Worm (Caenorhabditis elegans) whole organism, young adult: ENCODE measurements around the gene F31F4.1.

Experiments used
- B0261.1 ChIP-seq: sonication (generic microtip); optimal IDR thresholded peaks from 2 replicates; lab custom pipeline; 2016; ENCODE audit warnings: mild to moderate bottlenecking, missing genetic modification characterization, moderate library complexity, missing compliant biosample characterization
- C17E4.6 ChIP-seq: fragments of 200-800 bp; sonication (Bioruptor generic); IDR thresholded peaks from 2 replicates; pipeline ENCODE4 v1.3.6; 2022; ENCODE audit warnings: missing genetic modification reagents, missing genetic modification characterization, missing compliant biosample characterization
- F22D6.2 ChIP-seq: sonication (generic microtip); optimal IDR thresholded peaks from 2 replicates; lab custom pipeline; 2016; ENCODE audit warnings: mild to moderate bottlenecking, missing genetic modification characterization, missing compliant biosample characterization
- F23B12.7 ChIP-seq: sonication (generic microtip); optimal IDR thresholded peaks from 2 replicates; lab custom pipeline; 2017; ENCODE audit warnings: missing genetic modification characterization, mild to moderate bottlenecking, missing compliant biosample characterization, antibody characterized with exemption, moderate library complexity; ENCODE audit not compliant: insufficient read depth
- F33H1.4 ChIP-seq: fragments of 200-800 bp; sonication (Bioruptor generic); IDR thresholded peaks from 2 replicates; pipeline ENCODE4 v1.3.6; 2022; ENCODE audit warnings: missing genetic modification reagents, missing genetic modification characterization, missing compliant biosample characterization
- F37B4.10 ChIP-seq: fragments of 200-800 bp; sonication (Bioruptor generic); IDR thresholded peaks from 2 replicates; pipeline ENCODE4 v1.3.6; 2022; ENCODE audit warnings: missing genetic modification characterization, missing compliant biosample characterization
- F49E8.2 ChIP-seq: sonication (generic microtip); optimal IDR thresholded peaks from 3 replicates; lab custom pipeline; 2017; ENCODE audit warnings: missing genetic modification characterization, mild to moderate bottlenecking, missing compliant biosample characterization, antibody characterized with exemption, moderate library complexity; ENCODE audit not compliant: insufficient read depth
- K12H6.12 ChIP-seq: fragments of 200-800 bp; sonication (Bioruptor generic); optimal IDR thresholded peaks from 2 replicates; lab custom pipeline; 2018; ENCODE audit warnings: mild to moderate bottlenecking, missing genetic modification characterization, missing compliant biosample characterization
- Y53G8AR.9 ChIP-seq: fragments of 200-800 bp; sonication (Bioruptor generic); conservative IDR thresholded peaks from 2 replicates; pipeline ENCODE4 v1.3.6; 2022; ENCODE audit warnings: missing genetic modification reagents, missing genetic modification characterization, missing compliant biosample characterization
- Y67H2A.10 ChIP-seq: fragments of 200-800 bp; sonication (Bioruptor generic); conservative IDR thresholded peaks from 2 replicates; pipeline ENCODE4 v1.3.6; 2022; ENCODE audit warnings: missing genetic modification reagents, missing genetic modification characterization, missing compliant biosample characterization
- Y95B8A.8 ChIP-seq: fragments of 200-800 bp; sonication (Bioruptor generic); IDR thresholded peaks from 2 replicates; pipeline ENCODE4 v1.3.6; 2022; ENCODE audit warnings: missing genetic modification reagents, missing genetic modification characterization, missing compliant biosample characterization
- akir-1 ChIP-seq: fragments of 200-800 bp; sonication (Bioruptor generic); optimal IDR thresholded peaks from 2 replicates; lab custom pipeline; 2018; ENCODE audit warnings: mild to moderate bottlenecking, missing genetic modification characterization, moderate library complexity, missing compliant biosample characterization
- athp-1 ChIP-seq: sonication (generic microtip); optimal IDR thresholded peaks from 2 replicates; lab custom pipeline; 2017; ENCODE audit warnings: mild to moderate bottlenecking, missing genetic modification characterization, missing compliant biosample characterization
- attf-3 ChIP-seq: fragments of 200-800 bp; sonication (Bioruptor generic); conservative IDR thresholded peaks from 2 replicates; pipeline ENCODE4 v1.3.6; 2022; ENCODE audit warnings: missing genetic modification reagents, missing genetic modification characterization, missing compliant biosample characterization
- attf-5 ChIP-seq: fragments of 200-800 bp; sonication (Bioruptor generic); optimal IDR thresholded peaks from 2 replicates; lab custom pipeline; 2018; ENCODE audit warnings: mild to moderate bottlenecking, missing genetic modification characterization, missing compliant biosample characterization
- bed-2 ChIP-seq: fragments of 200-800 bp; sonication (Bioruptor generic); IDR thresholded peaks from 2 replicates; pipeline ENCODE4 v1.3.6; 2022; ENCODE audit warnings: missing genetic modification reagents, missing genetic modification characterization, missing compliant biosample characterization
- ccch-3 ChIP-seq: fragments of 200-800 bp; sonication (Bioruptor generic); optimal IDR thresholded peaks from 2 replicates; lab custom pipeline; 2018; ENCODE audit warnings: mild to moderate bottlenecking, missing genetic modification characterization, missing compliant biosample characterization
- cebp-1 ChIP-seq, 2 experiments: fragments of 200-800 bp in 1 of 2; sonication (Bioruptor generic) in 1 of 2; sonication (generic microtip) in 1 of 2; IDR thresholded peaks in 1 of 2; optimal IDR thresholded peaks in 1 of 2; 2 replicates each; pipeline versions ENCODE4 v1.3.6 to Lab custom; 2017 to 2022; ENCODE audit warnings: missing compliant biosample characterization in 2 of 2, missing genetic modification characterization in 2 of 2, mild to moderate bottlenecking in 1 of 2, missing genetic modification reagents in 1 of 2, moderate library complexity in 1 of 2
- ceh-100 ChIP-seq: fragments of 200-800 bp; sonication (Bioruptor generic); IDR thresholded peaks from 2 replicates; pipeline ENCODE4 v1.3.6; 2022; ENCODE audit warnings: missing genetic modification reagents, missing genetic modification characterization, missing compliant biosample characterization
- ceh-27 ChIP-seq: fragments of 200-800 bp; sonication (Bioruptor generic); optimal IDR thresholded peaks from 2 replicates; lab custom pipeline; 2018; ENCODE audit warnings: mild to moderate bottlenecking, missing genetic modification characterization, moderate library complexity, missing compliant biosample characterization
- ceh-40 ChIP-seq: fragments of 200-800 bp; sonication (Bioruptor generic); IDR thresholded peaks from 2 replicates; pipeline ENCODE4 v1.3.6; 2022; ENCODE audit warnings: missing genetic modification characterization, missing compliant biosample characterization
- ceh-58 ChIP-seq: fragments of 200-800 bp; sonication (Bioruptor generic); IDR thresholded peaks from 2 replicates; pipeline ENCODE4 v1.3.6; 2022; ENCODE audit warnings: missing genetic modification characterization, missing compliant biosample characterization
- ceh-91 ChIP-seq: fragments of 200-800 bp; sonication (Bioruptor generic); IDR thresholded peaks from 2 replicates; pipeline ENCODE4 v1.3.6; 2022; ENCODE audit warnings: missing genetic modification reagents, missing genetic modification characterization, missing compliant biosample characterization
- egl-18 ChIP-seq: fragments of 200-800 bp; sonication (Bioruptor generic); IDR thresholded peaks from 2 replicates; pipeline ENCODE4 v1.3.6; 2022; ENCODE audit warnings: missing genetic modification reagents, missing genetic modification characterization, missing compliant biosample characterization
- egl-44 ChIP-seq: fragments of 200-800 bp; sonication (Bioruptor generic); IDR thresholded peaks from 2 replicates; pipeline ENCODE4 v1.3.6; 2022; ENCODE audit warnings: missing genetic modification reagents, missing genetic modification characterization, missing compliant biosample characterization
- egrh-3 ChIP-seq: fragments of 200-800 bp; sonication (Bioruptor generic); IDR thresholded peaks from 2 replicates; pipeline ENCODE4 v1.3.6; 2022; ENCODE audit warnings: missing genetic modification reagents, missing genetic modification characterization, missing compliant biosample characterization
- ekl-4 ChIP-seq: fragments of 200-800 bp; sonication (Bioruptor generic); IDR thresholded peaks from 2 replicates; pipeline ENCODE4 v1.3.6; 2022; ENCODE audit warnings: missing genetic modification reagents, missing genetic modification characterization, missing compliant biosample characterization
- ets-4 ChIP-seq: fragments of 200-800 bp; sonication (Bioruptor generic); optimal IDR thresholded peaks from 2 replicates; lab custom pipeline; 2018; ENCODE audit warnings: mild to moderate bottlenecking, missing genetic modification characterization, missing compliant biosample characterization
- him-1 ChIP-seq: sonication (generic microtip); optimal IDR thresholded peaks from 2 replicates; lab custom pipeline; 2016; ENCODE audit warnings: missing genotype, missing genetic modification reagents, missing genetic modification characterization, missing compliant biosample characterization
- hlh-12 ChIP-seq: sonication (generic microtip); optimal IDR thresholded peaks from 2 replicates; lab custom pipeline; 2016; ENCODE audit warnings: missing genetic modification characterization, missing compliant biosample characterization
- lin-26 ChIP-seq: fragments of 200-800 bp; sonication (Bioruptor generic); IDR thresholded peaks from 2 replicates; pipeline ENCODE4 v1.3.6; 2022; ENCODE audit warnings: missing genetic modification reagents, missing genetic modification characterization, missing compliant biosample characterization
- lin-35 ChIP-seq, 3 experiments: fragments of 150-350 bp in 2 of 3; sonication (generic microtip) in 1 of 3; optimal IDR thresholded peaks; 2 replicates each; lab custom pipeline; 2014 to 2018; ENCODE audit warnings: missing biosample characterization in 3 of 3, missing genetic modification characterization in 3 of 3, missing genetic modification reagents in 3 of 3
- lsl-1 ChIP-seq: fragments of 200-800 bp; sonication (Bioruptor generic); optimal IDR thresholded peaks from 2 replicates; lab custom pipeline; 2018; ENCODE audit warnings: mild to moderate bottlenecking, missing genetic modification characterization, moderate library complexity, missing compliant biosample characterization
- madf-10 ChIP-seq: sonication (generic microtip); optimal IDR thresholded peaks from 2 replicates; lab custom pipeline; 2016; ENCODE audit warnings: mild to moderate bottlenecking, missing genetic modification characterization, missing compliant biosample characterization
- madf-3 ChIP-seq: fragments of 200-800 bp; sonication (Bioruptor generic); IDR thresholded peaks from 2 replicates; pipeline ENCODE4 v1.3.6; 2022; ENCODE audit warnings: missing genetic modification reagents, missing genetic modification characterization, missing compliant biosample characterization
- madf-8 ChIP-seq: fragments of 200-800 bp; sonication (Bioruptor generic); conservative IDR thresholded peaks from 2 replicates; pipeline ENCODE4 v1.3.6; 2022; ENCODE audit warnings: missing genetic modification reagents, missing genetic modification characterization, missing compliant biosample characterization
- mes-4 ChIP-seq: sonication (generic microtip); optimal IDR thresholded peaks from 2 replicates; lab custom pipeline; 2016; ENCODE audit warnings: missing genotype, missing genetic modification characterization, missing compliant biosample characterization
- nfya-1 ChIP-seq: sonication (generic microtip); optimal IDR thresholded peaks from 2 replicates; lab custom pipeline; 2017; ENCODE audit warnings: antibody characterized with exemption, missing compliant biosample characterization, missing genetic modification characterization, borderline replicate concordance; ENCODE audit not compliant: insufficient read depth
- nhr-90 ChIP-seq: sonication (generic microtip); optimal IDR thresholded peaks from 2 replicates; lab custom pipeline; 2016; ENCODE audit warnings: missing genotype, mild to moderate bottlenecking, missing genetic modification characterization, missing compliant biosample characterization
- snpc-3.4 ChIP-seq: sonication (generic microtip); optimal IDR thresholded peaks from 2 replicates; lab custom pipeline; 2017; ENCODE audit warnings: missing genetic modification characterization, mild to moderate bottlenecking, missing compliant biosample characterization, antibody characterized with exemption, moderate library complexity, missing genotype, missing genetic modification reagents
- tbx-9 ChIP-seq: sonication (generic microtip); optimal IDR thresholded peaks from 2 replicates; lab custom pipeline; 2016; ENCODE audit warnings: borderline replicate concordance, missing genetic modification characterization, inconsistent platforms, missing compliant biosample characterization
- xnd-1 ChIP-seq: sonication (generic microtip); optimal IDR thresholded peaks from 2 replicates; lab custom pipeline; 2016; ENCODE audit warnings: missing genotype, missing genetic modification reagents, missing genetic modification characterization, missing compliant biosample characterization
- ztf-25 ChIP-seq: fragments of 200-800 bp; sonication (Bioruptor generic); IDR thresholded peaks from 2 replicates; pipeline ENCODE4 v1.3.6; 2022; ENCODE audit warnings: missing genetic modification reagents, missing genetic modification characterization, missing compliant biosample characterization
- ztf-26 ChIP-seq: sonication (generic microtip); optimal IDR thresholded peaks from 2 replicates; lab custom pipeline; 2017; ENCODE audit warnings: missing genetic modification characterization, missing compliant biosample characterization
- ztf-28 ChIP-seq: fragments of 200-800 bp; sonication (Bioruptor generic); IDR thresholded peaks from 2 replicates; pipeline ENCODE4 v1.3.6; 2022; ENCODE audit warnings: missing genetic modification reagents, missing genetic modification characterization, missing compliant biosample characterization

Gene F31F4.1

DNA sequence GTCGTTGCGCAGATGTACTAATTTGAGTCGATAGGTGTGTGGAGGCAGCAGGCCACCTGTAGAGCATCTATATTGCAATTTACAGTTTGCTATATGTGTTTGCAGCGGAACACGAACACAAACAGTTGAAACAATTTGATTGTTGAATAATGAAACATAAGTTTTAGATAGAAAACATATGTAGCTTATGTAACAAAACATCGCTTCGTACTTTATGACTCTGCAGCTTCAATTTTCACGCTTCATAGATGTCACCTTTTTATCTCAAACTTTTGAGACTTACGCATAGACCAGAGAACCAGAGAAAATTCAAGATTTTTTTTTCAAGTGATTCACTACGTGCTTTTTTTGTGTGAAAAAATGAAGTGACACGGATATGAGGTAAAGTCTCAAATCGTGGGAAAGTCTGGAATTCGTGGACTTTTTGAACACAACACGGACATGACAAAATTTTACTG, 40.1 kb downstream of the F31F4.1 start, which contains the start of gene fbxb-72 (continued):
- TF ChIP-seq ceh-27 (GFP tag; lab: Kevin White, UChicago): peak; percentile 22
- peak; percentile 11 for TF ChIP-seq nhr-90
- no peak for TF ChIP-seq ceh-58 (GFP tag; lab: Robert Waterston, UW)
- TF ChIP-seq nfya-1 (tag; lab: Kevin White, UChicago): no peak
- TF ChIP-seq lin-26 (GFP tag; lab: Robert Waterston, UW): peak; percentile 32; the same call in 1 of the 2 replicates
- TF ChIP-seq bed-2: no peak
- TF ChIP-seq F33H1.4 (GFP tag; lab: Robert Waterston, UW): no peak
- TF ChIP-seq ztf-26 (tag; lab: Kevin White, UChicago): peak; percentile 68
- TF ChIP-seq madf-8: no peak
- no peak for TF ChIP-seq egrh-3 (GFP tag; lab: Robert Waterston, UW)
- no peak for TF ChIP-seq F37B4.10 (GFP tag; lab: Robert Waterston, UW)
- TF ChIP-seq ekl-4: no peak
- peak; percentile 66 for TF ChIP-seq madf-10 (tag; lab: Kevin White, UChicago)
- TF ChIP-seq ceh-100 (GFP tag; lab: Robert Waterston, UW): no peak
- no peak for TF ChIP-seq ztf-28 (GFP tag; lab: Robert Waterston, UW)
- no peak for TF ChIP-seq snpc-3.4 (tag; lab: Kevin White, UChicago)
- TF ChIP-seq ztf-25 (GFP tag; lab: Robert Waterston, UW): no peak
- TF ChIP-seq Y53G8AR.9 (GFP tag; lab: Robert Waterston, UW): peak; percentile 94
- TF ChIP-seq Y67H2A.10 (GFP tag; lab: Robert Waterston, UW): no peak
- no peak for TF ChIP-seq hlh-12 (tag; lab: Kevin White, UChicago)
- TF ChIP-seq ceh-91 (GFP tag; lab: Robert Waterston, UW): no peak
- TF ChIP-seq C17E4.6 (GFP tag; lab: Robert Waterston, UW): no peak
- TF ChIP-seq ccch-3: no peak
- no peak for TF ChIP-seq F49E8.2 (tag; lab: Kevin White, UChicago)
- TF ChIP-seq xnd-1: no peak
- no peak for TF ChIP-seq mes-4
- peak; percentile 25 for TF ChIP-seq akir-1 (GFP tag; lab: Kevin White, UChicago)
- TF ChIP-seq attf-3 (GFP tag; lab: Robert Waterston, UW): no peak
- TF ChIP-seq him-1 (tag; lab: Kevin White, UChicago): no peak
- peak; percentile 74 for TF ChIP-seq athp-1 (tag; lab: Kevin White, UChicago)
- TF ChIP-seq tbx-9 (tag; lab: Kevin White, UChicago): no peak
- TF ChIP-seq cebp-1 (GFP tag; IDR thresholded peaks at IDR 0.05; lab: Robert Waterston, UW): peak; percentile 73
- TF ChIP-seq cebp-1 (tag; optimal IDR thresholded peaks at IDR 0.05; lab: Kevin White, UChicago): peak; percentile 89
- peak; percentile 53 for TF ChIP-seq K12H6.12 (tag; lab: Kevin White, UChicago)
- TF ChIP-seq ets-4 (GFP tag; lab: Kevin White, UChicago): no peak
- no peak for TF ChIP-seq egl-18 (GFP tag; lab: Robert Waterston, UW)
- TF ChIP-seq Y95B8A.8 (GFP tag; lab: Robert Waterston, UW): peak; percentile 81; the same call in 1 of the 2 replicates
- TF ChIP-seq attf-5: peak; percentile 29
- peak in 1 of 3 experiments; percentile 77 for TF ChIP-seq lin-35 (GFP tag; optimal IDR thresholded peaks at IDR 0.05; lab: Kevin White, UChicago)
- TF ChIP-seq F23B12.7 (tag; lab: Kevin White, UChicago): peak; percentile 88
- TF ChIP-seq ceh-40 (GFP tag; lab: Robert Waterston, UW): no peak
- no peak for TF ChIP-seq lsl-1 (GFP tag; lab: Kevin White, UChicago)
- TF ChIP-seq B0261.1 (tag; lab: Kevin White, UChicago): no peak
- TF ChIP-seq madf-3 (GFP tag; lab: Robert Waterston, UW): 0 out of 2 replicates have a peak, but pooled peaks have one; percentile 9
- TF ChIP-seq egl-44 (GFP tag; lab: Robert Waterston, UW): no peak; the same call in 1 of the 2 replicates
- peak; percentile 85 for TF ChIP-seq F22D6.2 (tag; lab: Kevin White, UChicago)
